Fruit fly (Drosophila melanogaster) whole organism, adult: ENCODE data around the gene Klp68D.

Experiments
- CG12768 ChIP-seq: fragments of 200-800 bp; sonication (Bioruptor generic); optimal IDR thresholded peaks from 2 replicates; lab custom pipeline; 2017; ENCODE audit warnings: missing biosample characterization, missing genetic modification characterization, mild to moderate bottlenecking, moderate library complexity, missing genetic modification reagents
- CG1620 ChIP-seq: fragments of 200-800 bp; sonication (Bioruptor generic); optimal IDR thresholded peaks from 2 replicates; lab custom pipeline; 2016; ENCODE audit warnings: missing biosample characterization, missing genetic modification characterization
- bab1 ChIP-seq: fragments of 200-800 bp; sonication (Bioruptor generic); optimal IDR thresholded peaks from 3 replicates; lab custom pipeline; 2019; ENCODE audit warnings: missing biosample characterization, mild to moderate bottlenecking, missing genetic modification characterization, moderate library complexity
- cnc ChIP-seq, 2 experiments: fragments of >200 bp; optimal IDR thresholded peaks; 2 replicates each; lab custom pipeline; 2017
- kay ChIP-seq: fragments of 200-800 bp; sonication (Bioruptor generic); peaks from one replicate; lab custom pipeline; 2016; ENCODE audit warnings: missing biosample characterization, missing genetic modification characterization, borderline replicate concordance
- pad ChIP-seq: fragments of 200-800 bp; sonication (Bioruptor generic); optimal IDR thresholded peaks from 3 replicates; lab custom pipeline; 2017; ENCODE audit warnings: missing biosample characterization, missing genetic modification characterization, mild to moderate bottlenecking, moderate library complexity, missing genetic modification reagents

The Klp68D gene

DNA sequence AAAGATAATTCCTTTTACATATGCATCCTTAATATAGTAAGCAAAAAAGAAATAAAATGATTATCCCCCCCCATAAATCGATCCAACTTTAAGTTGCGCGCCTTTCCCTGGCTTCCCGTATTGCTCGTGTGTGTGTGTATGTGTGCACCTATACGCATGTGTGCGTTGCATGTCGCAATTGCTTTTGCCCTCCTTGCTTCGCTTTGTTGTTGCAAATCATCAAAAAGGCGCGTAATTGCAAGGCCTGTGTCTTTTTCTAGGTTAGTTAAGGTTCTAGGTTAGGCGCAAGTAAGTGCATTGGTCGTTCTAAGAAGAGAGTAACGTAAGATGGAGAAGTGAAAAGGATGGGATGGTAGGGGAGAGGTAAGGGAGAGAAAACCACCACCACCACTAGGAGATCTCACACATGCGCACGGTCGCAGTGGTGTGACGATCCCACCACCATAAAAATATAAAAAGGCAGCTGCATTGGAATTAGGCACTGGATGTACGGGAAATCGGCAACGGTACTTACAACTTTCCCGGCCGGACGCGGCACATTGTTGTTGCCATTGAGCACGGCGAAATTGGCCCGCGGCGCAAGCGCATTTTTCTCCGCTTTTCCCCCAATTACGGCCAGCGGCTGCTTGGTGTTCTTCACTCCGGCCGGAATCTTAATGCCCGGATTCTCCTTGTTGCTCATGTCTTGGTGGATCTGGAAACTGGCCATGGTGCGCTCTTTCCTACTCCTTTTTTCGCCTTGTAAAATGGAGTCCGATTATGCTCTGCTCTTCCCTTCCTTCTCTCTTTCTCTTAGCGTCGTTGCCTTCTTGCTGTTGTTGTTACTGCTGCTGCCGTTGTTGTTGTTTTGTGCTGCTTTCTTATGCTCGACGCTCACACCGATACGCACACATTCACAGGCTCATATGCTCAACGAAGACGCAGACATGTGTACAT lies 37.2 kb downstream of the Klp68D start:
- TF ChIP-seq pad (GFP tag; lab: Kevin White, UChicago) (peak; percentile 7), CG12768 (GFP tag; lab: Kevin White, UChicago) (no peak)

DNA sequence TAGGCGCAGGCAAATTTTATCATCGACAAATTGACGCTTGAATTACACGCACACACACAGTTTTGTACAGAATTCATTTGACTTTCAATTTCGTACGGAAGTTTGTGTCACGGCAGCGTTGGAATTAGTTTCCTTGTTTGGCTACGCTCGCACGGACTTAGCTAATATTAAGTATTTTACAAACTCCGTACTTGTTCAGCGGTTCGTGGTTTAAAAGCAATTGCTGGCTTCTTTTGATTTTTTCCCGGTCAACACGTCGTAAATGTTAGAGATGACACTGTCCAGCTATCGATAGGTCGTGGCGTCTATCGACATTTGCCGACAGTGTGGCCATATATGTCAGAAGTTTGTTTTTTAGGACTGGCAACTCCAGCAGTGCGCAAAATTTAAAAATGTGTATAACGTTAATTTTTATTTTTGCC lies 37.9 kb downstream of the Klp68D start, which contains the start of gene CycA:
Gene CycA, minus strand, starts transcription at position 283 of the 422 bp plus-strand sequence.
- no peak for TF ChIP-seq cnc (optimal IDR thresholded peaks at IDR 0.05; lab: Kevin White, UChicago)
- peak; percentile 31 for TF ChIP-seq bab1 (GFP tag; lab: Kevin White, UChicago)

DNA sequence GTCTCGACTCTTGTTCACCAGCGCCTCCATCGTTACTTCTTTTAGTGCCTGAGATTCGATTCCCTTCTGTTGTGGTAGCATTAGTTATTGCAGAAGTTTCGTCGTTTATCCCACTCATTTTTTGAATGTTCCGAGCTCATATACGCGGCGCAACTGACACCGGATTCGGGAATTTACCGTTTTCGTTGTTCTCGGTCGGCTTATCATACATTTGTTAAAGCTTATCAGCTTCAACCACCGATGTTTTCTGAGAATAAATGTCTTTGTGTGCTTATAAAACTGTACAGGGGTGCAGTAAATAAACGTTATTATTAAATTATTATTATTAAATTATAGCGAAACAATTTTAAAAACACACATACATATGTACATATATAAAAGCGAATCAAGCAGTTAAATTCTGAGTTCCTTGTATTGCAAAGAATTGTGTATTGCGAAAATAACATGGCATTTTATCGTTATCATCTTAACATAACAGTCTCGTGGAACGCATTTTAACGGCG lies 41.2 kb downstream of the Klp68D start, which contains the start of gene CG43064:
Gene CG43064, minus strand, starts transcription at position 147 of the 503 bp plus-strand sequence.
- TF ChIP-seq CG1620 (GFP tag; lab: Kevin White, UChicago) (no peak), bab1 (GFP tag; lab: Kevin White, UChicago) (no peak)

DNA sequence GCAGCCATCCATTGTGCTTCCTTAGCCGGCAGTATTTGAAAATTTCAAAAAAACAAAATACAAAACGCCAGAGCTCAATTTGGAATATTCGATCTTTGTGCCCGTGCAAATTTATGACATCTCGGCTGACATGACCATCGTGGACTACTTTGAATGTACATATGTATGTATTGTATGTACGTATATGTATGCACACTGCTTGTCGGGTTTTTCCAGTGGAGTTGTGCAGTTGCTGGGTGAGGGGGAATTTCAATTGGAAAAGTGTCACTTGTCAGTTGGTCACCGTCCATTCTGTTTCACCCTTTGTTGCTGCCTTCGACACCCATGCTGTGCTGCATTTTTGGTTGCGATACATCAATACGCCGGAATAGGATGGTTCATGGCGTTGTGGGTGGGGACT lies 52.3 kb downstream of the Klp68D start, which contains the start of gene CG12521:
Gene CG12521, minus strand, starts transcription at position 101 of the 400 bp plus-strand sequence.
- TF ChIP-seq kay (GFP tag; lab: Kevin White, UChicago) = peak; percentile 12
- TF ChIP-seq bab1 (GFP tag; lab: Kevin White, UChicago) = no peak
